Worm (Caenorhabditis elegans) whole organism, L3 larva: ENCODE measurements around the gene T26H5.8.

ENCODE experiments used
- ZK546.5 ChIP-seq: sonication (generic microtip); optimal IDR thresholded peaks from 2 replicates; lab custom pipeline; 2017; ENCODE audit warnings: missing biosample characterization, missing genetic modification characterization
- ama-1 ChIP-seq: fragments of 150-350 bp; optimal IDR thresholded peaks from 2 replicates; lab custom pipeline; 2018
- ceh-82 ChIP-seq: fragments of 150-350 bp; optimal IDR thresholded peaks from 2 replicates; lab custom pipeline; 2014; ENCODE audit warnings: missing biosample characterization, missing genetic modification characterization
- daf-12 ChIP-seq: fragments of 150-350 bp; optimal IDR thresholded peaks from 2 replicates; lab custom pipeline; 2014; ENCODE audit warnings: missing biosample characterization, missing genetic modification reagents, missing genetic modification characterization
- elt-1 ChIP-seq: fragments of 150-350 bp; optimal IDR thresholded peaks from 2 replicates; lab custom pipeline; 2014; ENCODE audit warnings: missing biosample characterization, missing genetic modification characterization
- elt-3 ChIP-seq, 3 experiments: fragments of 150-350 bp in 1 of 3; sonication (generic microtip) in 2 of 3; optimal IDR thresholded peaks; 2 replicates in 2 of 3; 4 replicates in 1 of 3; lab custom pipeline; 2014 to 2017; ENCODE audit warnings: missing biosample characterization in 3 of 3, missing genetic modification characterization in 3 of 3
- fos-1 ChIP-seq: fragments of 150-350 bp; optimal IDR thresholded peaks from 2 replicates; lab custom pipeline; 2014; ENCODE audit warnings: missing biosample characterization, missing genetic modification characterization
- mdl-1 ChIP-seq: fragments of 150-350 bp; optimal IDR thresholded peaks from 2 replicates; lab custom pipeline; 2014; ENCODE audit warnings: missing biosample characterization, missing genetic modification characterization
- nhr-28 ChIP-seq: fragments of 150-350 bp; optimal IDR thresholded peaks from 2 replicates; lab custom pipeline; 2014; ENCODE audit warnings: missing biosample characterization, missing genetic modification characterization
- nhr-76 ChIP-seq: fragments of 150-350 bp; sonication (generic microtip); optimal IDR thresholded peaks from 5 replicates; lab custom pipeline; 2014; ENCODE audit warnings: missing biosample characterization, missing genetic modification characterization
- sea-2 ChIP-seq: fragments of 150-350 bp; sonication (generic microtip); optimal IDR thresholded peaks from 4 replicates; lab custom pipeline; 2014; ENCODE audit warnings: missing biosample characterization, missing genetic modification reagents, missing genetic modification characterization
- snpc-4 ChIP-seq: fragments of 150-350 bp; optimal IDR thresholded peaks from 2 replicates; lab custom pipeline; 2014; ENCODE audit warnings: missing biosample characterization, missing genetic modification characterization
- unc-62 ChIP-seq: fragments of 150-350 bp; sonication (generic microtip); optimal IDR thresholded peaks from 4 replicates; lab custom pipeline; 2014; ENCODE audit warnings: missing biosample characterization, missing genetic modification reagents, missing genetic modification characterization

ce11 chrV:15412625-15413024 is 19.9 kb downstream of the T26H5.8 start, which contains the start of gene srbc-63:
- no peak for TF ChIP-seq nhr-28 (tag; lab: Kevin White, UChicago)
- no peak for TF ChIP-seq daf-12 (tag; lab: Kevin White, UChicago)
- TF ChIP-seq ama-1 (lab: Kevin White, UChicago) = no peak
- no peak for TF ChIP-seq ceh-82 (tag; lab: Kevin White, UChicago)
- no peak for TF ChIP-seq elt-1 (tag; lab: Kevin White, UChicago)
- no peak for TF ChIP-seq mdl-1 (tag; lab: Kevin White, UChicago)
- TF ChIP-seq elt-3 (tag; optimal IDR thresholded peaks at IDR 0.05; lab: Kevin White, UChicago) = no peak
- no peak for TF ChIP-seq unc-62
- TF ChIP-seq nhr-76 = no peak
- no peak for TF ChIP-seq sea-2
- no peak for TF ChIP-seq fos-1 (tag; lab: Kevin White, UChicago)
- no peak for TF ChIP-seq ZK546.5 (tag; lab: Kevin White, UChicago)
- TF ChIP-seq snpc-4 (tag; lab: Kevin White, UChicago) = no peak
